Worm (Caenorhabditis elegans) whole organism, young adult: ENCODE measurements around the gene Y36E3A.2.

ENCODE experiments used
- B0019.2 ChIP-seq: fragments of 200-800 bp; sonication (Bioruptor generic); conservative IDR thresholded peaks from 2 replicates; pipeline ENCODE4 v1.3.6; 2022; ENCODE audit warnings: missing genetic modification reagents, missing genetic modification characterization, missing compliant biosample characterization
- D2030.7 ChIP-seq: fragments of 200-800 bp; sonication (Bioruptor generic); IDR thresholded peaks from 2 replicates; pipeline ENCODE4 v1.3.6; 2022; ENCODE audit warnings: missing genetic modification reagents, missing genetic modification characterization, missing compliant biosample characterization
- ccch-3 ChIP-seq: fragments of 200-800 bp; sonication (Bioruptor generic); optimal IDR thresholded peaks from 2 replicates; lab custom pipeline; 2018; ENCODE audit warnings: mild to moderate bottlenecking, missing genetic modification characterization, missing compliant biosample characterization
- cebp-1 ChIP-seq, 2 experiments: fragments of 200-800 bp in 1 of 2; sonication (Bioruptor generic) in 1 of 2; sonication (generic microtip) in 1 of 2; IDR thresholded peaks in 1 of 2; optimal IDR thresholded peaks in 1 of 2; 2 replicates each; pipeline versions ENCODE4 v1.3.6 to Lab custom; 2017 to 2022; ENCODE audit warnings: missing compliant biosample characterization in 2 of 2, missing genetic modification characterization in 2 of 2, mild to moderate bottlenecking in 1 of 2, missing genetic modification reagents in 1 of 2, moderate library complexity in 1 of 2
- let-607 ChIP-seq, 2 experiments: fragments of 200-800 bp in 1 of 2; sonication (Bioruptor generic) in 1 of 2; sonication (generic microtip) in 1 of 2; optimal IDR thresholded peaks; 2 replicates each; lab custom pipeline; 2016 to 2018; ENCODE audit warnings: mild to moderate bottlenecking in 2 of 2, missing compliant biosample characterization in 2 of 2, missing genetic modification characterization in 2 of 2, moderate library complexity in 2 of 2, missing genotype in 1 of 2
- pha-4 ChIP-seq: fragments of 150-350 bp; sonication (generic microtip); optimal IDR thresholded peaks from 2 replicates; lab custom pipeline; 2014; ENCODE audit warnings: missing biosample characterization, missing genetic modification reagents, missing genetic modification characterization
- snpc-4 ChIP-seq, 5 experiments: fragments of 150-350 bp in 1 of 5; sonication (generic microtip) in 4 of 5; optimal IDR thresholded peaks; 2 replicates each; lab custom pipeline; 2014 to 2018; ENCODE audit warnings: missing genetic modification characterization in 5 of 5, missing biosample characterization in 3 of 5, antibody characterized with exemption in 2 of 5, mild to moderate bottlenecking in 2 of 5, missing compliant biosample characterization in 2 of 5, missing genotype in 2 of 5, moderate library complexity in 2 of 5, missing genetic modification reagents in 1 of 5
- sptf-2 ChIP-seq: fragments of 200-800 bp; sonication (Bioruptor generic); optimal IDR thresholded peaks from 2 replicates; lab custom pipeline; 2018; ENCODE audit warnings: mild to moderate bottlenecking, missing genetic modification characterization, missing compliant biosample characterization
- unc-62 ChIP-seq: fragments of 150-350 bp; optimal IDR thresholded peaks from 2 replicates; lab custom pipeline; 2014; ENCODE audit warnings: missing biosample characterization, missing genetic modification reagents, missing genetic modification characterization
- zfh-2 ChIP-seq: fragments of 200-800 bp; sonication (Bioruptor generic); conservative IDR thresholded peaks from 2 replicates; pipeline ENCODE4 v1.3.6; 2022; ENCODE audit warnings: missing genetic modification reagents, missing genetic modification characterization, missing compliant biosample characterization
- ztf-3 ChIP-seq: fragments of 200-800 bp; sonication (Bioruptor generic); optimal IDR thresholded peaks from 2 replicates; lab custom pipeline; 2018; ENCODE audit warnings: mild to moderate bottlenecking, missing genetic modification characterization, missing compliant biosample characterization

ce11 chrV:15388820-15389384 is 36.9 kb upstream of the Y36E3A.2 start, which contains the start of gene srh-170:
- no peak for TF ChIP-seq ccch-3
- TF ChIP-seq D2030.7 (GFP tag; lab: Robert Waterston, UW) = no peak
- TF ChIP-seq pha-4 = no peak
- no peak for TF ChIP-seq cebp-1 (GFP tag; IDR thresholded peaks at IDR 0.05; lab: Robert Waterston, UW)
- TF ChIP-seq cebp-1 (tag; optimal IDR thresholded peaks at IDR 0.05; lab: Kevin White, UChicago) = no peak
- no peak for TF ChIP-seq B0019.2 (GFP tag; lab: Robert Waterston, UW)
- no peak for TF ChIP-seq sptf-2 (GFP tag; lab: Kevin White, UChicago)
- TF ChIP-seq unc-62 (GFP tag; lab: Kevin White, UChicago) = no peak
- TF ChIP-seq zfh-2 (GFP tag; lab: Robert Waterston, UW) = no peak
- no peak for TF ChIP-seq let-607 (tag; optimal IDR thresholded peaks at IDR 0.05; lab: Kevin White, UChicago)
- no peak for TF ChIP-seq snpc-4 (GFP tag; optimal IDR thresholded peaks at IDR 0.05; lab: Kevin White, UChicago)
- no peak for TF ChIP-seq snpc-4 (tag; optimal IDR thresholded peaks at IDR 0.05; lab: Kevin White, UChicago)
- TF ChIP-seq ztf-3 (GFP tag; lab: Kevin White, UChicago) = no peak
